Worm (Caenorhabditis elegans): Measurements from ENCODE around the gene Y38C1AA.12.

Y38C1AA.12 gene

ce11 chrIV:194442-194841 is 2.4 kb downstream of the Y38C1AA.12 start, which contains the start of gene csn-3:
csn-3 (plus strand) TSS chrIV:194742.
- no peak for TF ChIP-seq ztf-4 (tag; optimal IDR thresholded peaks at IDR 0.05)
- no peak for TF ChIP-seq aha-1 (tag; optimal IDR thresholded peaks at IDR 0.05)
- no peak for TF ChIP-seq dpl-1 (GFP tag; optimal IDR thresholded peaks at IDR 0.05)
- no peak for TF ChIP-seq jun-1 (tag; optimal IDR thresholded peaks at IDR 0.05)
- no peak for TF ChIP-seq irx-1 (tag; optimal IDR thresholded peaks at IDR 0.05)
- no peak for TF ChIP-seq nhr-20 (tag; optimal IDR thresholded peaks at IDR 0.05)
- no peak for TF ChIP-seq fkh-8 (tag; optimal IDR thresholded peaks at IDR 0.05)
- no peak for TF ChIP-seq nhr-19 (GFP tag; conservative IDR thresholded peaks at IDR 0.05)
- no peak for TF ChIP-seq nhr-84 (tag; optimal IDR thresholded peaks at IDR 0.05)
- TF ChIP-seq alr-1 (tag; optimal IDR thresholded peaks at IDR 0.05; ENCODE audit: borderline replicate concordance), result no peak
- TF ChIP-seq unc-98 (GFP tag; IDR thresholded peaks at IDR 0.05), result no peak
- TF ChIP-seq ceh-88 (GFP tag; IDR thresholded peaks at IDR 0.05), result no peak
- no peak for TF ChIP-seq ets-5 (GFP tag; IDR thresholded peaks at IDR 0.05)
- no peak for TF ChIP-seq skn-1 (tag; optimal IDR thresholded peaks at IDR 0.05)
- no peak for TF ChIP-seq sup-37 (GFP tag; optimal IDR thresholded peaks at IDR 0.05)
- TF ChIP-seq mab-9 (GFP tag; IDR thresholded peaks at IDR 0.05), result no peak
- no peak for TF ChIP-seq ceh-82 (tag; optimal IDR thresholded peaks at IDR 0.05)
- TF ChIP-seq isw-1 (GFP tag; IDR thresholded peaks at IDR 0.05), result no peak
- TF ChIP-seq sox-4 (tag; optimal IDR thresholded peaks at IDR 0.05), result no peak
- no peak for TF ChIP-seq egl-13 (tag; optimal IDR thresholded peaks at IDR 0.05)

ce11 chrIV:202921-203652 is 11.0 kb downstream of the Y38C1AA.12 start, which contains the start of gene gfrp-1:
gfrp-1 (plus strand) TSS chrIV:203602.
- TF ChIP-seq egl-13 (tag; optimal IDR thresholded peaks at IDR 0.05) (no peak), zag-1 (tag; optimal IDR thresholded peaks at IDR 0.05) (no peak), isw-1 (GFP tag; IDR thresholded peaks at IDR 0.05) (no peak), fkh-8 (tag; optimal IDR thresholded peaks at IDR 0.05) (no peak), hlh-4 (tag; optimal IDR thresholded peaks at IDR 0.05) (no peak), dpl-1 (GFP tag; optimal IDR thresholded peaks at IDR 0.05) (no peak), ceh-8 (GFP tag; optimal IDR thresholded peaks at IDR 0.05) (no peak), efl-3 (GFP tag; optimal IDR thresholded peaks at IDR 0.05) (no peak), hlh-17 (GFP tag; optimal IDR thresholded peaks at IDR 0.05; ENCODE audit: borderline replicate concordance) (no peak)

DNA sequence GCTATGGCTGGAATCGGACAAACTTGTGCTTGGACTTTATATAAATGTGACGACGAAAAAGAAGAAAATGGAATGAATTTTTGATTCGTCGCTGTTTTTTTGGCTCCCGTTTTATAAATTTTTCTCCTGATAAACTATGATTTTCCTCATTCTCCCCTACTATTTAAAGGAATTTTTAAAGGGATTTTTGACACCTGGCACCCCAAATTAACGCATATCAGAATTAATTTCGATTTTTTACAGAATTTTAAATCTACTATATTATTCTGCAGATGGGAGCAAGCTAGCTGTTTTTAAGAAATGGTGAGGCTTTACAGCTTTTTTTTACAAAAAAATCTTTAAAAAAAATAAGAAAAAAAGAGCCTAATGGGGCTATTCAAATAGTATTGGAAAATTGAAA is 12.9 kb downstream of the Y38C1AA.12 start, which contains the start of gene coa-1:
coa-1 (plus strand) TSS at position 301 of the 400 bp plus-strand sequence.
- TF ChIP-seq egl-13 (tag; optimal IDR thresholded peaks at IDR 0.05) (no peak), ets-5 (GFP tag; IDR thresholded peaks at IDR 0.05) (no peak)

DNA sequence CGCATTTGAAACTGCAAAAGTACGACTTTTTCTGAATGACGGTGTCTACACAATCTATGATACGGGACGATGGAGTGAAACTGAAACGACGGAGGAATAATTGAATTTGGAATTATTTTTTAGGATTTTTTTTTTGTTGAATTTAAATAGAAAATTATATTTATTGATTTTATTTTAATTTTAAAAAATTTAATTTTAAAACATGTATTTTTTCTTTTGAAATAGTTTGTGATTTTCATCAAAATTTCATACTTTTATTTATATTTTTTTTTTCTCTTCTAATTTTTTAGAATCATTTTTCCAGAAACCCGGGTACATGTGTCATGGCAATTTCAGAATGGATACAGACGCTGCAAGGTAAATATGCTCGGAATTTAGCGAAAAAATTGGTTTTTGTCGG is 15.8 kb downstream of the Y38C1AA.12 start, which contains the start of gene Y38C1AA.1:
Y38C1AA.1 (plus strand) TSS at position 301 of the 400 bp plus-strand sequence.
- TF ChIP-seq fos-1 (tag; optimal IDR thresholded peaks at IDR 0.05) (no peak), nhr-20 (tag; optimal IDR thresholded peaks at IDR 0.05) (no peak), isw-1 (GFP tag; IDR thresholded peaks at IDR 0.05) (no peak), C34B4.2 (tag; optimal IDR thresholded peaks at IDR 0.05) (no peak), irx-1 (tag; optimal IDR thresholded peaks at IDR 0.05) (no peak), snpc-4 (tag; optimal IDR thresholded peaks at IDR 0.05) (no peak), nhr-12 (tag; optimal IDR thresholded peaks at IDR 0.05) (no peak), efl-1 (optimal IDR thresholded peaks at IDR 0.05) (no peak), efl-1 (GFP tag; optimal IDR thresholded peaks at IDR 0.05 in 1 of 2) (no peak), aha-1 (tag; optimal IDR thresholded peaks at IDR 0.05) (no peak), nhr-11 (tag; optimal IDR thresholded peaks at IDR 0.05) (no peak), snu-23 (GFP tag; optimal IDR thresholded peaks at IDR 0.05) (no peak), nhr-90 (tag; optimal IDR thresholded peaks at IDR 0.05; ENCODE audit: poor library complexity) (no peak), blmp-1 (tag; optimal IDR thresholded peaks at IDR 0.05) (no peak)
